Fruit fly (Drosophila melanogaster) whole organism, embryonic: ENCODE data around the gene wuho.

Source experiments
- Adf1 ChIP-seq: fragments of 200-800 bp; sonication (Bioruptor generic); IDR thresholded peaks from 2 replicates; pipeline ENCODE4 v1.3.6; 2022; ENCODE audit warnings: missing biosample characterization, missing genetic modification characterization
- CG11504 ChIP-seq: fragments of 200-800 bp; sonication (Bioruptor generic); optimal IDR thresholded peaks from 3 replicates; lab custom pipeline; 2019; ENCODE audit warnings: missing biosample characterization, mild to moderate bottlenecking, missing genetic modification characterization, moderate library complexity
- CG12071 ChIP-seq: fragments of 200-800 bp; sonication (Bioruptor generic); optimal IDR thresholded peaks from 3 replicates; lab custom pipeline; 2018; ENCODE audit warnings: missing biosample characterization, mild to moderate bottlenecking, missing genetic modification characterization
- CG12155 ChIP-seq: fragments of 200-800 bp; sonication (Bioruptor generic); optimal IDR thresholded peaks from 3 replicates; lab custom pipeline; 2016; ENCODE audit warnings: missing biosample characterization, missing genetic modification characterization
- CG12219 ChIP-seq: fragments of 200-800 bp; sonication (Bioruptor generic); optimal IDR thresholded peaks from 3 replicates; lab custom pipeline; 2018; ENCODE audit warnings: missing biosample characterization, mild to moderate bottlenecking, missing genetic modification characterization
- CG12391 ChIP-seq: fragments of 200-800 bp; sonication (Bioruptor generic); optimal IDR thresholded peaks from 3 replicates; lab custom pipeline; 2018; ENCODE audit warnings: missing biosample characterization, mild to moderate bottlenecking, missing genetic modification characterization, moderate library complexity
- CG15269 ChIP-seq: fragments of 200-800 bp; sonication (Bioruptor generic); optimal IDR thresholded peaks from 2 replicates; lab custom pipeline; 2018; ENCODE audit warnings: missing biosample characterization, mild to moderate bottlenecking, missing genetic modification characterization, moderate library complexity
- CG1529 ChIP-seq: fragments of 200-800 bp; sonication (Bioruptor generic); optimal IDR thresholded peaks from 3 replicates; lab custom pipeline; 2018; ENCODE audit warnings: missing biosample characterization, missing genetic modification characterization
- CG16779 ChIP-seq: fragments of 200-800 bp; sonication (Bioruptor generic); IDR thresholded peaks from 2 replicates; pipeline ENCODE4 v1.3.6; 2022; ENCODE audit warnings: missing biosample characterization, missing genetic modification characterization
- CG17328 ChIP-seq: fragments of 200-800 bp; sonication (Bioruptor generic); IDR thresholded peaks from 2 replicates; pipeline ENCODE4 v1.3.6; 2022; ENCODE audit warnings: missing biosample characterization, missing genetic modification characterization
- CG1832 ChIP-seq: fragments of 200-800 bp; sonication (Bioruptor generic); optimal IDR thresholded peaks from 2 replicates; lab custom pipeline; 2017; ENCODE audit warnings: missing biosample characterization, mild to moderate bottlenecking, missing genetic modification characterization, inconsistent platforms
- CG18599 ChIP-seq: fragments of 200-800 bp; sonication (Bioruptor generic); optimal IDR thresholded peaks from 3 replicates; lab custom pipeline; 2017; ENCODE audit warnings: missing biosample characterization, missing genetic modification characterization, mild to moderate bottlenecking, moderate library complexity, missing genetic modification reagents
- CG2120 ChIP-seq: fragments of 200-800 bp; sonication (Bioruptor generic); optimal IDR thresholded peaks from 3 replicates; lab custom pipeline; 2016; ENCODE audit warnings: missing biosample characterization, missing genetic modification characterization
- CG6175 ChIP-seq: fragments of 200-800 bp; sonication (Bioruptor generic); IDR thresholded peaks from 3 replicates; pipeline ENCODE4 v1.3.6; 2022; ENCODE audit warnings: missing biosample characterization, missing genetic modification characterization
- CG6683 ChIP-seq: fragments of 200-800 bp; sonication (Bioruptor generic); optimal IDR thresholded peaks from 2 replicates; lab custom pipeline; 2017; ENCODE audit warnings: missing biosample characterization, mild to moderate bottlenecking, missing genetic modification characterization, missing genetic modification reagents
- Drgx ChIP-seq: fragments of 200-800 bp; sonication (Bioruptor generic); IDR thresholded peaks from 2 replicates; pipeline ENCODE4 v1.3.6; 2022; ENCODE audit warnings: missing biosample characterization, missing genetic modification characterization
- E2f2 ChIP-seq: fragments of 200-800 bp; sonication (Bioruptor generic); IDR thresholded peaks from 2 replicates; pipeline ENCODE4 v1.3.6; 2022; ENCODE audit warnings: missing biosample characterization, missing genetic modification characterization
- Ets97D ChIP-seq: fragments of 200-800 bp; sonication (Bioruptor generic); optimal IDR thresholded peaks from 3 replicates; lab custom pipeline; 2016; ENCODE audit warnings: missing biosample characterization, missing genetic modification characterization
- Hr51 ChIP-seq, 2 experiments: fragments of 200-800 bp; sonication (Bioruptor generic); optimal IDR thresholded peaks; 2 replicates in 1 of 2; 3 replicates in 1 of 2; lab custom pipeline; 2016 to 2018; ENCODE audit warnings: missing biosample characterization in 2 of 2, missing genetic modification characterization in 2 of 2, mild to moderate bottlenecking in 1 of 2, moderate library complexity in 1 of 2
- Hr78 ChIP-seq, 2 experiments: fragments of 200-800 bp in 1 of 2; fragments of >200 bp in 1 of 2; sonication (Bioruptor generic) in 1 of 2; optimal IDR thresholded peaks; 2 replicates each; lab custom pipeline; 2017 to 2019; ENCODE audit warnings: missing biosample characterization in 2 of 2, missing genetic modification characterization in 2 of 2, mild to moderate bottlenecking in 1 of 2, moderate library complexity in 1 of 2
- Lpt ChIP-seq: fragments of >200 bp; optimal IDR thresholded peaks from 2 replicates; lab custom pipeline; 2018; ENCODE audit warnings: missing biosample characterization, missing genetic modification characterization
- Med ChIP-seq: fragments of 200-800 bp; sonication (Bioruptor generic); peaks from one replicate; lab custom pipeline; 2016; ENCODE audit warnings: missing biosample characterization, missing genetic modification characterization, mild to moderate bottlenecking, inconsistent platforms, moderate library complexity
- Ravus ChIP-seq: fragments of 200-800 bp; sonication (Bioruptor generic); IDR thresholded peaks from 2 replicates; pipeline ENCODE4 v1.3.6; 2022; ENCODE audit warnings: missing biosample characterization, missing genetic modification characterization
- Sry-β ChIP-seq: fragments of 200-800 bp; sonication (Bioruptor generic); optimal IDR thresholded peaks from 2 replicates; lab custom pipeline; 2018; ENCODE audit warnings: missing biosample characterization, mild to moderate bottlenecking, missing genetic modification characterization, moderate library complexity
- YL-1 ChIP-seq: fragments of 200-800 bp; sonication (Bioruptor generic); optimal IDR thresholded peaks from 3 replicates; lab custom pipeline; 2017; ENCODE audit warnings: missing biosample characterization, mild to moderate bottlenecking, missing genetic modification characterization
- abd-A ChIP-seq: fragments of 200-800 bp; sonication (Bioruptor generic); optimal IDR thresholded peaks from 3 replicates; lab custom pipeline; 2019; ENCODE audit warnings: missing biosample characterization, mild to moderate bottlenecking, missing genetic modification characterization, moderate library complexity
- cas ChIP-seq: fragments of 200-800 bp; sonication (Bioruptor generic); IDR thresholded peaks from 2 replicates; pipeline ENCODE4 v1.3.6; 2022; ENCODE audit warnings: missing biosample characterization, missing genetic modification characterization
- disco-r ChIP-seq: fragments of 200-800 bp; sonication (Bioruptor generic); optimal IDR thresholded peaks from 2 replicates; lab custom pipeline; 2016; ENCODE audit warnings: missing biosample characterization, missing genetic modification characterization
- dmrt99B ChIP-seq: fragments of 200-800 bp; sonication (Bioruptor generic); optimal IDR thresholded peaks from 2 replicates; lab custom pipeline; 2018; ENCODE audit warnings: missing biosample characterization, mild to moderate bottlenecking, missing genetic modification characterization, moderate library complexity
- gcm2 ChIP-seq: fragments of 200-800 bp; sonication (Bioruptor generic); optimal IDR thresholded peaks from 2 replicates; lab custom pipeline; 2016; ENCODE audit warnings: missing biosample characterization, missing genetic modification characterization
- hkb ChIP-seq, 2 experiments: fragments of 200-800 bp in 1 of 2; fragments of >200 bp in 1 of 2; sonication (Bioruptor generic) in 1 of 2; IDR thresholded peaks in 1 of 2; optimal IDR thresholded peaks in 1 of 2; 2 replicates each; pipeline versions ENCODE4 v1.3.6 to Lab custom; 2017 to 2022; ENCODE audit warnings: missing biosample characterization in 1 of 2, missing genetic modification characterization in 1 of 2
- otp ChIP-seq: fragments of 200-800 bp; sonication (Bioruptor generic); IDR thresholded peaks from 3 replicates; pipeline ENCODE4, ENCODE4 v1.3.6; 2022; ENCODE audit warnings: missing biosample characterization, missing genetic modification characterization
- pnt ChIP-seq: fragments of 200-800 bp; sonication (Bioruptor generic); optimal IDR thresholded peaks from 3 replicates; lab custom pipeline; 2016; ENCODE audit warnings: missing biosample characterization, missing genetic modification characterization
- ranshi ChIP-seq: fragments of 200-800 bp; sonication (Bioruptor generic); IDR thresholded peaks from 2 replicates; pipeline ENCODE4 v1.3.6; 2022; ENCODE audit warnings: missing biosample characterization, missing genetic modification characterization
- seq ChIP-seq: fragments of 200-800 bp; sonication (Bioruptor generic); IDR thresholded peaks from 2 replicates; pipeline ENCODE4 v1.3.6; 2022; ENCODE audit warnings: missing biosample characterization, missing genetic modification characterization
- sna ChIP-seq: fragments of 200-800 bp; sonication (Bioruptor generic); IDR thresholded peaks from 2 replicates; pipeline ENCODE4 v1.3.6; 2022; ENCODE audit warnings: missing biosample characterization, missing genetic modification characterization; ENCODE audit not compliant: partially characterized antibody
- sr ChIP-seq: fragments of 200-800 bp; sonication (Bioruptor generic); IDR thresholded peaks from 3 replicates; pipeline ENCODE4 v1.3.6; 2022; ENCODE audit warnings: missing biosample characterization, missing genetic modification characterization
- tio ChIP-seq: fragments of 200-800 bp; sonication (Bioruptor generic); optimal IDR thresholded peaks from 2 replicates; lab custom pipeline; 2017; ENCODE audit warnings: missing biosample characterization, missing genetic modification characterization, inconsistent platforms
- unpg ChIP-seq: fragments of 200-800 bp; sonication (Bioruptor generic); optimal IDR thresholded peaks from 3 replicates; lab custom pipeline; 2018; ENCODE audit warnings: missing biosample characterization, mild to moderate bottlenecking, missing genetic modification characterization, moderate library complexity
- vvl ChIP-seq: fragments of 200-800 bp; sonication (Bioruptor generic); IDR thresholded peaks from 2 replicates; pipeline ENCODE4 v1.3.6; 2022; ENCODE audit warnings: missing biosample characterization, missing genetic modification characterization
- zfh1 ChIP-seq: fragments of 200-800 bp; sonication (Bioruptor generic); IDR thresholded peaks from 3 replicates; pipeline ENCODE4 v1.3.6; 2022; ENCODE audit warnings: missing biosample characterization, missing genetic modification characterization

Gene wuho

dm6 chrX:6301052-6301451 is 13.2 kb downstream of the wuho start, which contains the start of gene CG12219 (continued):
- no peak for TF ChIP-seq Ravus
- TF ChIP-seq disco-r (GFP tag; lab: Kevin White, UChicago): no peak
- no peak for TF ChIP-seq otp (GFP tag; lab: Robert Waterston, UW)
- TF ChIP-seq gcm2 (GFP tag; lab: Kevin White, UChicago): no peak
- no peak for TF ChIP-seq zfh1 (GFP tag; lab: Robert Waterston, UW)
- TF ChIP-seq E2f2 (GFP tag; lab: Robert Waterston, UW): peak; percentile 63
- TF ChIP-seq Hr78 (GFP tag; optimal IDR thresholded peaks at IDR 0.05; lab: Kevin White, UChicago): no peak
- TF ChIP-seq CG16779 (GFP tag; lab: Robert Waterston, UW): no peak

dm6 chrX:6303196-6303595 is 15.3 kb downstream of the wuho start:
- TF ChIP-seq Ets97D (GFP tag; lab: Kevin White, UChicago): no peak
- no peak for TF ChIP-seq seq (GFP tag; lab: Robert Waterston, UW)
- no peak for TF ChIP-seq cas
- TF ChIP-seq CG17328 (GFP tag; lab: Robert Waterston, UW): no peak
- TF ChIP-seq sr (GFP tag; lab: Robert Waterston, UW): peak; percentile 54; the same call in 1 of the 3 replicates
- peak; percentile 20 for TF ChIP-seq CG2120 (GFP tag; lab: Kevin White, UChicago)
- peak; percentile 37 for TF ChIP-seq Med (GFP tag; lab: Kevin White, UChicago)
- TF ChIP-seq Hr51 (GFP tag; optimal IDR thresholded peaks at IDR 0.05; lab: Kevin White, UChicago): peak in 1 of 2 experiments; percentile 20
- TF ChIP-seq CG11504 (tag; lab: Kevin White, UChicago): peak; percentile 29
- TF ChIP-seq CG12391 (tag; lab: Kevin White, UChicago): peak; percentile 3
- TF ChIP-seq CG15269 (tag; lab: Kevin White, UChicago): peak; percentile 2
- TF ChIP-seq vvl (GFP tag; lab: Robert Waterston, UW): peak; percentile 22; the same call in 1 of the 2 replicates

dm6 chrX:6303675-6304074 is 15.8 kb downstream of the wuho start, which contains the start of gene CG3823:
CG3823 (plus strand) TSS chrX:6303975.
- TF ChIP-seq CG1832 (GFP tag; lab: Kevin White, UChicago) (peak; percentile 21), Lpt (GFP tag; lab: Kevin White, UChicago) (no peak), Adf1 (GFP tag; lab: Robert Waterston, UW) (peak; percentile 61), sna (GFP tag; lab: Robert Waterston, UW) (no peak), tio (no peak), CG6175 (0 out of 3 replicates have a peak, but pooled peaks have one; percentile 18)

dm6 chrX:6304203-6304602 is 16.3 kb downstream of the wuho start:
- TF ChIP-seq CG12155 (no peak), Drgx (GFP tag; lab: Robert Waterston, UW) (peak; percentile 26; the same call in 1 of the 2 replicates)

dm6 chrX:6305317-6305716 is 17.4 kb downstream of the wuho start:
- TF ChIP-seq Drgx (GFP tag; lab: Robert Waterston, UW) (peak; percentile 47; the same call in 1 of the 2 replicates), CG6683 (GFP tag; lab: Kevin White, UChicago) (no peak)
- TF ChIP-seq, all 482 proteins: peak for 1

- TF ChIP-seq hkb (optimal IDR thresholded peaks at IDR 0.05; lab: Kevin White, UChicago) (no peak), hkb (GFP tag; IDR thresholded peaks at IDR 0.05; lab: Robert Waterston, UW) (0 out of 2 replicates have a peak, but pooled peaks have one; percentile 39), YL-1 (GFP tag; lab: Kevin White, UChicago) (no peak), pnt (GFP tag; lab: Kevin White, UChicago) (no peak), CG1529 (GFP tag; lab: Kevin White, UChicago) (no peak), CG12071 (GFP tag; lab: Kevin White, UChicago) (peak; percentile 6), CG2120 (GFP tag; lab: Kevin White, UChicago) (peak; percentile 28), CG18599 (GFP tag; lab: Kevin White, UChicago) (peak; percentile 49), unpg (GFP tag; lab: Kevin White, UChicago) (no peak), ranshi (peak; percentile 18; the same call in 1 of the 2 replicates), dmrt99B (tag; lab: Kevin White, UChicago) (peak; percentile 5), CG12219 (GFP tag; lab: Kevin White, UChicago) (peak; percentile 63), abd-A (peak; percentile 40), Sry-β (GFP tag; lab: Kevin White, UChicago) (no peak)
Observed at dm6 chrX:6308852-6309251, 21.0 kb downstream of the wuho start, which contains the start of gene CG15894. CG15894 (plus strand) TSS chrX:6309212.
